Worm (Caenorhabditis elegans) whole organism, L3 larva: Measurements from ENCODE around the gene C08E8.4.

Source experiments
- elt-1 ChIP-seq: fragments of 150-350 bp; optimal IDR thresholded peaks from 2 replicates; lab custom pipeline; 2014; ENCODE audit warnings: missing biosample characterization, missing genetic modification characterization
- elt-3 ChIP-seq, 3 experiments: fragments of 150-350 bp in 1 of 3; sonication (generic microtip) in 2 of 3; optimal IDR thresholded peaks; 2 replicates in 2 of 3; 4 replicates in 1 of 3; lab custom pipeline; 2014 to 2017; ENCODE audit warnings: missing biosample characterization in 3 of 3, missing genetic modification characterization in 3 of 3
- mdl-1 ChIP-seq: fragments of 150-350 bp; optimal IDR thresholded peaks from 2 replicates; lab custom pipeline; 2014; ENCODE audit warnings: missing biosample characterization, missing genetic modification characterization
- pha-4 ChIP-seq: fragments of 150-350 bp; optimal IDR thresholded peaks from 2 replicates; lab custom pipeline; 2014; ENCODE audit warnings: missing biosample characterization, missing genetic modification reagents, missing genetic modification characterization
- skn-1 ChIP-seq: fragments of 150-350 bp; optimal IDR thresholded peaks from 2 replicates; lab custom pipeline; 2014; ENCODE audit warnings: missing biosample characterization, missing genetic modification characterization
- snpc-4 ChIP-seq: fragments of 150-350 bp; optimal IDR thresholded peaks from 2 replicates; lab custom pipeline; 2014; ENCODE audit warnings: missing biosample characterization, missing genetic modification characterization
- tbx-2 ChIP-seq: sonication (generic microtip); optimal IDR thresholded peaks from 2 replicates; lab custom pipeline; 2016; ENCODE audit warnings: mild to moderate bottlenecking, missing genetic modification characterization, missing compliant biosample characterization
- unc-62 ChIP-seq: fragments of 150-350 bp; sonication (generic microtip); optimal IDR thresholded peaks from 4 replicates; lab custom pipeline; 2014; ENCODE audit warnings: missing biosample characterization, missing genetic modification reagents, missing genetic modification characterization

DNA sequence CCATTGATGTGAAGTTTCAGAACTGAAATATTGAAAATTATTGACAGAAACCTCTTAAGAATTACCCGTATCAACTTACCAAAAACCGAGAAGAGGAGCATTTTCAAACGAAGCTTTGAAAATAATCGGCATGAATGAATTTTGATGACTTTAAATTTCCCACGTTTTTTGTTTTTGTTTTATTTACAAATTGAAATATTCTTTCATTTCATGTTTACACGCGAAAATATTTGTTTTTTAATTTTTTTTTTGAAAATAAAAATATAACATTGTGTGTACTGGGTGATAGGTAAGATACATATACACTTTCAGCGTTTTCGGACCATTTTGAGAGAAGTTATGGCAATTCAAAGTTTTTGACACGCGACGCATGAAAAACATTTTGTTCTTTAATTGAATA lies 24.0 kb downstream of the C08E8.4 start, which contains the start of gene Y51A2B.9:
- TF ChIP-seq unc-62 (no peak), tbx-2 (tag; lab: Kevin White, UChicago) (no peak), pha-4 (no peak), skn-1 (no peak), elt-1 (tag; lab: Kevin White, UChicago) (no peak), elt-3 (tag; optimal IDR thresholded peaks at IDR 0.05; lab: Kevin White, UChicago) (no peak), mdl-1 (tag; lab: Kevin White, UChicago) (no peak), snpc-4 (tag; lab: Kevin White, UChicago) (no peak)
